Fruit fly (Drosophila melanogaster): ENCODE results near the gene CG2991.

CG2991 gene

DNA sequence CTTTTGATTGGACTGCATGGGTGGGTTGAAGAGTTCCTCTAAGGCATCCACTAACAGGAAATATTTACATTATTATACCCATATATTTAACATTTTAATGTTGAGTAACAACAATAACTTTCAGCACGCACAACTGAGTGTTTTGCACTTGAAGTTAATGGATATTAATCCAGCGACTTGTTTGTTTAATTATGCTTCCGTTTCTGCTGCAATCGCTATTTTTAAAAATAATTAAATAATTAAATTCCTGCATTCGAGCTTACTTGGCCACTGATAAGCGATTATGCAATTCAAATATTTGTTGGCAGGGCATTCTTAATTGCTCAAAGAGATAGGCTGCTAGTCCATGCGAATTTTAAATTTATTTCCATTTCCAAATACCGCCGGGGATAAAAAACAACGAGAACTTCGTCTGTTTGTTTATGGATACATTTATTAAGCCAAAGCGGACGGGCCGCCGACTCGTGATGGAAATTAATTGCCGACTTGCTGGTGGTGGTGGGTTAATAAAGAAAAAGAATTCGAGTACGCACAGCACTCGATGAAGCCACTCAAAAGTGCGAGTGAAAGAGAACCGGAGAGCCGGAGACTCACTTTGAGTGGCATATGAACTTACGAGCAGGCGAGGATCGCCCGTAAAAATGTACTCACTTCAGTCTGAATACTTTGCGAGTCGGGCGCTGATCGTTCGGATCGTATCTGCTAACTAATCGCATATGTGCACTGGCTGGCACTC lies 5.1 kb downstream of the CG2991 start (continued):
- TF ChIP-seq eg (GFP tag; IDR thresholded peaks at IDR 0.05): peak; percentile 75
- TF ChIP-seq CG6276 (GFP tag; optimal IDR thresholded peaks at IDR 0.05): peak; percentile 31
- peak; percentile 54 for TF ChIP-seq CG16779 (tag; optimal IDR thresholded peaks at IDR 0.05)
- peak; percentile 43 for TF ChIP-seq net (GFP tag; optimal IDR thresholded peaks at IDR 0.05)
- peak; percentile 53 for TF ChIP-seq CG8119 (GFP tag; IDR thresholded peaks at IDR 0.05)
- no peak for TF ChIP-seq pdm3 (GFP tag; optimal IDR thresholded peaks at IDR 0.05)
- no peak for TF ChIP-seq fd85E (GFP tag; optimal IDR thresholded peaks at IDR 0.05)
- peak; percentile 61 for TF ChIP-seq CG32006 (GFP tag; optimal IDR thresholded peaks at IDR 0.05)
- no peak for TF ChIP-seq CG11902 (GFP tag; optimal IDR thresholded peaks at IDR 0.05)
- peak; percentile 24 for TF ChIP-seq CG3919 (GFP tag; optimal IDR thresholded peaks at IDR 0.05)
- TF ChIP-seq Eip75B (GFP tag; optimal IDR thresholded peaks at IDR 0.05): peak; percentile 16
- no peak for TF ChIP-seq Eip93F (GFP tag; optimal IDR thresholded peaks at IDR 0.05)
- TF ChIP-seq CG7368 (GFP tag; optimal IDR thresholded peaks at IDR 0.05): no peak
- TF ChIP-seq fd59A (GFP tag; optimal IDR thresholded peaks at IDR 0.05): peak; percentile 11
- peak; percentile 43 for TF ChIP-seq CG6808 (GFP tag; optimal IDR thresholded peaks at IDR 0.05)
- peak; percentile 22 for TF ChIP-seq Sox14 (GFP tag; optimal IDR thresholded peaks at IDR 0.05)
- peak; percentile 11 for TF ChIP-seq fkh (GFP tag; optimal IDR thresholded peaks at IDR 0.05)
- TF ChIP-seq esn (GFP tag; optimal IDR thresholded peaks at IDR 0.05): peak; percentile 39
- TF ChIP-seq CG11762 (GFP tag; optimal IDR thresholded peaks at IDR 0.05; ENCODE audit: insufficient read depth): no peak
- no peak for TF ChIP-seq CG31627 (GFP tag; optimal IDR thresholded peaks at IDR 0.05)
- TF ChIP-seq CG10669 (GFP tag; optimal IDR thresholded peaks at IDR 0.05): no peak
- no peak for TF ChIP-seq CG8319 (GFP tag; optimal IDR thresholded peaks at IDR 0.05)
- TF ChIP-seq achi (GFP tag; optimal IDR thresholded peaks at IDR 0.05): peak; percentile 8
- TF ChIP-seq Eip78C (GFP tag): peak; percentile 70
- no peak for TF ChIP-seq Smox (GFP tag; optimal IDR thresholded peaks at IDR 0.05)
- TF ChIP-seq Ets96B (tag; optimal IDR thresholded peaks at IDR 0.05): peak; percentile 23

dm6 chr2L:2862621-2862962 lies 5.6 kb downstream of the CG2991 start:
- TF ChIP-seq achi (GFP tag; optimal IDR thresholded peaks at IDR 0.05): no peak
- TF ChIP-seq CG1621 (tag; optimal IDR thresholded peaks at IDR 0.05): no peak
- no peak for TF ChIP-seq CG32006 (GFP tag; optimal IDR thresholded peaks at IDR 0.05)
- TF ChIP-seq ss (GFP tag; optimal IDR thresholded peaks at IDR 0.05): no peak
- no peak for TF ChIP-seq eg (GFP tag; IDR thresholded peaks at IDR 0.05)
- no peak for TF ChIP-seq CG6276 (GFP tag; optimal IDR thresholded peaks at IDR 0.05)
- peak; percentile 34; the same call in 1 of the 3 replicates for TF ChIP-seq CG8119 (GFP tag; IDR thresholded peaks at IDR 0.05)
- TF ChIP-seq Sox14 (GFP tag; optimal IDR thresholded peaks at IDR 0.05): no peak

dm6 chr2L:2864601-2865000 lies 7.6 kb downstream of the CG2991 start:
- 0 out of 3 replicates have a peak, but pooled peaks have one; percentile 27 for TF ChIP-seq eg (GFP tag; IDR thresholded peaks at IDR 0.05)
- TF ChIP-seq Hr4 (GFP tag; optimal IDR thresholded peaks at IDR 0.05): no peak
- TF ChIP-seq fkh (GFP tag; optimal IDR thresholded peaks at IDR 0.05): peak; percentile 95

DNA sequence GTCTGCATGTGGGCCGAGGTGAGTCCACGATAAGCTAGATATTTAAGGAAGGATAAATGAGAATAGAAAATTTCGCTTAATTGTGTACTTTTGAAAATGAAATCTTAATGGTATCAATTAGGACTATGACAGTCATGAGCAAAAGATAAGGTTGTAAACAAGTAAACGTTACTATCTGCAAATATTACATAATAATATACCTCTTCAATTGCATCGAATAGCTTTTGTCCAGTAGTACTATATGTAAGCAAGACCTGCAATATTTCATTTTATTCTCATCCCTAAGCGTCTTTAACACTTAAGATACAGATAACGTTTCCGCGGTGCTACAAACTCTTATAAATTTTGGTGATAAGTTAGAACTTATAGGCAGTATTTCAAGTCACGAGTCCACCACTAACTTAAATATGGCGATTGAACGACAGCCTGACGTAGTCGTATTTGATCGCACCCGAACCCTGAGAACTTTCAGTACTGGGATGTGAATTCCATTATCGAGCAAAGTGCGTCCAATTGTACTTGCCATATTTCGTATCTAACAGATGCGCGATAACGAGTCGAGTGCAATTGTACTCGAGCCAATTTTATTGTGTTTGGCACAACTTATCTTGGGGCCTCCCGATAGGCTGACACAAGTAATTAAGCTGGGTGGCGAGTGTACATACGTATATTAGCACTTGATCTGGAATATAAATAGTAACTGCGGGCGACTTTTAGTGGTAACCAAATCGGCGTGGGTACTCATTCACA lies 8.8 kb downstream of the CG2991 start:
- TF ChIP-seq Eip78C (GFP tag): peak; percentile 42
- TF ChIP-seq CG34406 (GFP tag; optimal IDR thresholded peaks at IDR 0.05): no peak
- TF ChIP-seq vri (GFP tag; optimal IDR thresholded peaks at IDR 0.05): peak; percentile 70
